Worm (Caenorhabditis elegans) whole organism, L4 larva: ENCODE measurements around the gene F09F7.5.
A peak's percentile ranks its signal among the peaks of the same experiment; 100 is the strongest.

Experiments used
- D1046.2 ChIP-seq: fragments of 200-800 bp; sonication (Bioruptor generic); IDR thresholded peaks from 2 replicates; pipeline ENCODE4 v1.3.6; 2022; ENCODE audit warnings: missing genetic modification characterization, missing compliant biosample characterization
- F10B5.3 ChIP-seq: sonication (generic microtip); optimal IDR thresholded peaks from 2 replicates; lab custom pipeline; 2016; ENCODE audit warnings: mild to moderate bottlenecking, missing genetic modification characterization, missing compliant biosample characterization
- F26F4.8 ChIP-seq: fragments of 200-800 bp; sonication (Bioruptor generic); conservative IDR thresholded peaks from 2 replicates; pipeline ENCODE4 v1.3.6; 2022; ENCODE audit warnings: missing genetic modification characterization, missing compliant biosample characterization
- F49E8.2 ChIP-seq: sonication (generic microtip); optimal IDR thresholded peaks from 2 replicates; lab custom pipeline; 2016; ENCODE audit warnings: missing compliant biosample characterization, mild to moderate bottlenecking, missing genetic modification characterization, borderline replicate concordance
- Y105C5A.15 ChIP-seq: fragments of 200-800 bp; sonication (Bioruptor generic); IDR thresholded peaks from 2 replicates; pipeline ENCODE4 v1.3.6; 2022; ENCODE audit warnings: missing genetic modification characterization, missing compliant biosample characterization
- Y75B8A.6 ChIP-seq: fragments of 200-800 bp; sonication (Bioruptor generic); IDR thresholded peaks from 2 replicates; pipeline ENCODE4 v1.3.6; 2022; ENCODE audit warnings: missing genetic modification reagents, missing genetic modification characterization, missing compliant biosample characterization
- ZK337.2 ChIP-seq: fragments of 200-800 bp; sonication (Bioruptor generic); IDR thresholded peaks from 2 replicates; pipeline ENCODE4 v1.3.6; 2022; ENCODE audit warnings: missing genetic modification reagents, missing genetic modification characterization, missing compliant biosample characterization
- arid-1 ChIP-seq: fragments of 200-800 bp; sonication (Bioruptor generic); conservative IDR thresholded peaks from 2 replicates; pipeline ENCODE4 v1.3.6; 2022; ENCODE audit warnings: missing genetic modification reagents, missing genetic modification characterization, missing compliant biosample characterization
- ceh-28 ChIP-seq: fragments of 150-350 bp; optimal IDR thresholded peaks from 2 replicates; lab custom pipeline; 2014; ENCODE audit warnings: missing biosample characterization, missing genetic modification reagents, missing genetic modification characterization
- ceh-32 ChIP-seq: sonication (generic microtip); optimal IDR thresholded peaks from 2 replicates; lab custom pipeline; 2016; ENCODE audit warnings: mild to moderate bottlenecking, missing genetic modification characterization, missing compliant biosample characterization; ENCODE audit not compliant: poor library complexity
- ceh-44 ChIP-seq: fragments of 200-800 bp; sonication (Bioruptor generic); IDR thresholded peaks from 2 replicates; pipeline ENCODE4 v1.3.6; 2022; ENCODE audit warnings: missing genetic modification reagents, missing genetic modification characterization, missing compliant biosample characterization
- daf-12 ChIP-seq: fragments of 150-350 bp; optimal IDR thresholded peaks from 2 replicates; lab custom pipeline; 2014; ENCODE audit warnings: missing biosample characterization, missing genetic modification reagents, missing genetic modification characterization
- daf-8 ChIP-seq: fragments of 200-800 bp; sonication (Bioruptor generic); IDR thresholded peaks from 2 replicates; pipeline ENCODE4 v1.3.6; 2022; ENCODE audit warnings: missing genetic modification characterization, missing compliant biosample characterization
- dmd-6 ChIP-seq: fragments of 200-800 bp; sonication (Bioruptor generic); IDR thresholded peaks from 2 replicates; pipeline ENCODE4 v1.3.6; 2022; ENCODE audit warnings: missing genetic modification reagents, missing genetic modification characterization, missing compliant biosample characterization
- dmd-8 ChIP-seq: fragments of 200-800 bp; sonication (Bioruptor generic); IDR thresholded peaks from 2 replicates; pipeline ENCODE4 v1.3.6; 2022; ENCODE audit warnings: missing genetic modification characterization, missing compliant biosample characterization
- dpl-1 ChIP-seq: fragments of 150-350 bp; optimal IDR thresholded peaks from 2 replicates; lab custom pipeline; 2014; ENCODE audit warnings: missing biosample characterization, missing genetic modification reagents, missing genetic modification characterization
- duxl-1 ChIP-seq: sonication (generic microtip); optimal IDR thresholded peaks from 2 replicates; lab custom pipeline; 2016; ENCODE audit warnings: mild to moderate bottlenecking, missing genetic modification characterization, moderate library complexity, missing compliant biosample characterization; ENCODE audit not compliant: poor library complexity
- dve-1 ChIP-seq: sonication (generic microtip); optimal IDR thresholded peaks from 2 replicates; lab custom pipeline; 2017; ENCODE audit warnings: antibody characterized with exemption, mild to moderate bottlenecking, missing genetic modification characterization, missing compliant biosample characterization; ENCODE audit not compliant: insufficient read depth
- fkh-10 ChIP-seq: fragments of 150-350 bp; optimal IDR thresholded peaks from 2 replicates; lab custom pipeline; 2014; ENCODE audit warnings: missing biosample characterization, missing genetic modification reagents, missing genetic modification characterization
- gei-8 ChIP-seq: fragments of 200-800 bp; sonication (Bioruptor generic); optimal IDR thresholded peaks from 2 replicates; lab custom pipeline; 2018; ENCODE audit warnings: mild to moderate bottlenecking, missing genetic modification characterization, missing compliant biosample characterization
- hlh-11 ChIP-seq: fragments of 200-800 bp; sonication (Bioruptor generic); optimal IDR thresholded peaks from 2 replicates; lab custom pipeline; 2018; ENCODE audit warnings: mild to moderate bottlenecking, missing genetic modification characterization, missing compliant biosample characterization
- hlh-30 ChIP-seq: sonication (generic microtip); optimal IDR thresholded peaks from 2 replicates; lab custom pipeline; 2017; ENCODE audit warnings: antibody characterized with exemption, mild to moderate bottlenecking, missing genetic modification characterization, missing compliant biosample characterization; ENCODE audit not compliant: insufficient read depth
- hmg-1.1 ChIP-seq: fragments of 200-800 bp; sonication (Bioruptor generic); IDR thresholded peaks from 2 replicates; pipeline ENCODE4 v1.3.6; 2022; ENCODE audit warnings: missing genetic modification reagents, missing genetic modification characterization, missing compliant biosample characterization
- lim-7 ChIP-seq: fragments of 200-800 bp; sonication (Bioruptor generic); IDR thresholded peaks from 2 replicates; pipeline ENCODE4 v1.3.6; 2022; ENCODE audit warnings: missing genetic modification characterization, missing compliant biosample characterization
- lin-1 ChIP-seq: fragments of 200-800 bp; sonication (Bioruptor generic); IDR thresholded peaks from 2 replicates; pipeline ENCODE4 v1.3.6; 2022; ENCODE audit warnings: missing genetic modification reagents, missing genetic modification characterization, missing compliant biosample characterization
- lin-15B ChIP-seq: fragments of 150-350 bp; sonication (generic microtip); optimal IDR thresholded peaks from 3 replicates; lab custom pipeline; 2014; ENCODE audit warnings: missing biosample characterization, missing genetic modification characterization
- lin-39 ChIP-seq: fragments of 150-350 bp; optimal IDR thresholded peaks from 2 replicates; lab custom pipeline; 2014; ENCODE audit warnings: missing biosample characterization, missing genetic modification reagents, missing genetic modification characterization
- lsy-2 ChIP-seq, 2 experiments: fragments of 150-350 bp in 1 of 2; sonication (generic microtip) in 1 of 2; optimal IDR thresholded peaks; 2 replicates each; lab custom pipeline; 2014 to 2017; ENCODE audit warnings: missing biosample characterization in 2 of 2, missing genetic modification characterization in 2 of 2
- madf-5 ChIP-seq, 2 experiments: fragments of 200-800 bp; sonication (Bioruptor generic); IDR thresholded peaks; 2 replicates each; pipeline ENCODE4 v1.3.6; 2022; ENCODE audit warnings: missing compliant biosample characterization in 2 of 2, missing genetic modification characterization in 2 of 2
- mdl-1 ChIP-seq, 2 experiments: fragments of 150-350 bp in 1 of 2; sonication (generic microtip) in 1 of 2; optimal IDR thresholded peaks; 2 replicates each; lab custom pipeline; 2014 to 2017; ENCODE audit warnings: missing biosample characterization in 2 of 2, missing genetic modification characterization in 2 of 2
- nhr-10 ChIP-seq: fragments of 150-350 bp; optimal IDR thresholded peaks from 2 replicates; lab custom pipeline; 2014; ENCODE audit warnings: missing biosample characterization, missing genetic modification characterization
- nhr-237 ChIP-seq: sonication (generic microtip); optimal IDR thresholded peaks from 2 replicates; lab custom pipeline; 2017; ENCODE audit warnings: missing biosample characterization, missing genetic modification characterization
- nhr-41 ChIP-seq: fragments of 200-800 bp; sonication (Bioruptor generic); IDR thresholded peaks from 2 replicates; pipeline ENCODE4 v1.3.6; 2022; ENCODE audit warnings: missing genetic modification reagents, missing genetic modification characterization, missing compliant biosample characterization
- nhr-42 ChIP-seq: fragments of 200-800 bp; sonication (Bioruptor generic); IDR thresholded peaks from 2 replicates; pipeline ENCODE4 v1.3.6; 2022; ENCODE audit warnings: missing genetic modification characterization, missing compliant biosample characterization
- nhr-48 ChIP-seq: sonication (generic microtip); optimal IDR thresholded peaks from 2 replicates; lab custom pipeline; 2016; ENCODE audit warnings: mild to moderate bottlenecking, missing genetic modification characterization, missing compliant biosample characterization
- pha-4 ChIP-seq, 2 experiments: fragments of 150-350 bp in 1 of 2; fragments of 200-800 bp in 1 of 2; sonication (Bioruptor generic) in 1 of 2; IDR thresholded peaks in 1 of 2; optimal IDR thresholded peaks in 1 of 2; 2 replicates each; pipeline versions ENCODE4 v1.3.6 to Lab custom; 2014 to 2022; ENCODE audit warnings: missing genetic modification characterization in 2 of 2, missing genetic modification reagents in 2 of 2, missing biosample characterization in 1 of 2, missing compliant biosample characterization in 1 of 2
- php-3 ChIP-seq: fragments of 200-800 bp; sonication (Bioruptor generic); IDR thresholded peaks from 2 replicates; pipeline ENCODE4 v1.3.6; 2022; ENCODE audit warnings: missing genetic modification reagents, missing genetic modification characterization, missing compliant biosample characterization
- pqm-1 ChIP-seq: sonication (generic microtip); optimal IDR thresholded peaks from 2 replicates; lab custom pipeline; 2017; ENCODE audit warnings: missing biosample characterization, missing genetic modification characterization
- rbr-2 ChIP-seq: sonication (generic microtip); optimal IDR thresholded peaks from 2 replicates; lab custom pipeline; 2016; ENCODE audit warnings: missing genotype, missing genetic modification characterization, missing compliant biosample characterization
- saeg-2 ChIP-seq: fragments of 200-800 bp; sonication (Bioruptor generic); IDR thresholded peaks from 2 replicates; pipeline ENCODE4 v1.3.6; 2022; ENCODE audit warnings: missing genetic modification reagents, missing genetic modification characterization, missing compliant biosample characterization
- sdz-12 ChIP-seq: fragments of 200-800 bp; sonication (Bioruptor generic); optimal IDR thresholded peaks from 2 replicates; lab custom pipeline; 2018; ENCODE audit warnings: mild to moderate bottlenecking, missing genetic modification characterization, missing compliant biosample characterization
- snpc-1.2 ChIP-seq: fragments of 200-800 bp; sonication (Bioruptor generic); IDR thresholded peaks from 2 replicates; pipeline ENCODE4 v1.3.6; 2022; ENCODE audit warnings: missing genetic modification reagents, missing genetic modification characterization, missing compliant biosample characterization
- snpc-4 ChIP-seq: fragments of 150-350 bp; optimal IDR thresholded peaks from 2 replicates; lab custom pipeline; 2014; ENCODE audit warnings: missing biosample characterization, missing genetic modification characterization
- spr-1 ChIP-seq: sonication (generic microtip); optimal IDR thresholded peaks from 2 replicates; lab custom pipeline; 2016; ENCODE audit warnings: mild to moderate bottlenecking, missing genetic modification characterization, missing compliant biosample characterization
- tra-1 ChIP-seq: fragments of 200-800 bp; sonication (Bioruptor generic); IDR thresholded peaks from 2 replicates; pipeline ENCODE4 v1.3.6; 2022; ENCODE audit warnings: missing genetic modification reagents, missing genetic modification characterization, missing compliant biosample characterization
- unc-130 ChIP-seq: sonication (generic microtip); optimal IDR thresholded peaks from 2 replicates; lab custom pipeline; 2016; ENCODE audit warnings: missing genetic modification reagents, missing genetic modification characterization, missing compliant biosample characterization
- unc-39 ChIP-seq: sonication (generic microtip); optimal IDR thresholded peaks from 2 replicates; lab custom pipeline; 2017; ENCODE audit warnings: missing biosample characterization, missing genetic modification characterization
- unc-62 ChIP-seq, 3 experiments: fragments of 150-350 bp in 1 of 3; sonication (generic microtip); optimal IDR thresholded peaks in 2 of 3; peaks in 1 of 3; 1 replicate in 1 of 3; 2 replicates in 2 of 3; lab custom pipeline; 2014 to 2017; ENCODE audit warnings: missing biosample characterization in 3 of 3, missing genetic modification characterization in 3 of 3, missing genetic modification reagents in 3 of 3, missing genotype in 1 of 3
- zfp-2 ChIP-seq: sonication (generic microtip); optimal IDR thresholded peaks from 2 replicates; lab custom pipeline; 2016; ENCODE audit warnings: mild to moderate bottlenecking, missing genetic modification characterization, missing compliant biosample characterization
- ztf-7 ChIP-seq: fragments of 150-350 bp; optimal IDR thresholded peaks from 2 replicates; lab custom pipeline; 2014; ENCODE audit warnings: missing biosample characterization, missing genetic modification characterization

Gene F09F7.5

ce11 chrIII:5550844-5551243, 4.1 kb downstream of the F09F7.5 start:
- TF ChIP-seq hmg-1.1 (GFP tag; lab: Robert Waterston, UW) (no peak), lin-39 (no peak), unc-62 (GFP tag; optimal IDR thresholded peaks at IDR 0.05 in 1 of 2; lab: Kevin White, UChicago) (no peak), unc-62 (tag; optimal IDR thresholded peaks at IDR 0.05; lab: Kevin White, UChicago) (no peak), lsy-2 (tag; optimal IDR thresholded peaks at IDR 0.05; lab: Kevin White, UChicago) (peak in 1 of 2 experiments; percentile 7), arid-1 (GFP tag; lab: Robert Waterston, UW) (no peak), hlh-30 (tag; lab: Kevin White, UChicago) (no peak), nhr-42 (GFP tag; lab: Robert Waterston, UW) (no peak), lin-1 (GFP tag; lab: Robert Waterston, UW) (no peak), nhr-10 (no peak), snpc-1.2 (GFP tag; lab: Robert Waterston, UW) (0 out of 2 replicates have a peak, but pooled peaks have one; percentile 28), ceh-32 (no peak), ceh-44 (GFP tag; lab: Robert Waterston, UW) (no peak), tra-1 (0 out of 2 replicates have a peak, but pooled peaks have one; percentile 20), ztf-7 (tag; lab: Kevin White, UChicago) (no peak), ceh-28 (tag; lab: Kevin White, UChicago) (no peak), php-3 (0 out of 2 replicates have a peak, but pooled peaks have one; percentile 38), D1046.2 (GFP tag; lab: Robert Waterston, UW) (no peak), duxl-1 (tag; lab: Kevin White, UChicago) (no peak), nhr-237 (no peak), spr-1 (tag; lab: Kevin White, UChicago) (no peak), nhr-48 (tag; lab: Kevin White, UChicago) (no peak), Y105C5A.15 (GFP tag; lab: Robert Waterston, UW) (no peak), lin-15B (no peak), daf-8 (GFP tag; lab: Robert Waterston, UW) (no peak), sdz-12 (GFP tag; lab: Kevin White, UChicago) (peak; percentile 74), nhr-41 (GFP tag; lab: Robert Waterston, UW) (no peak), madf-5 (GFP tag; IDR thresholded peaks at IDR 0.05; lab: Robert Waterston, UW) (no peak), zfp-2 (tag; lab: Kevin White, UChicago) (no peak), pqm-1 (tag; lab: Kevin White, UChicago) (no peak), unc-130 (GFP tag; lab: Kevin White, UChicago) (no peak), rbr-2 (tag; lab: Kevin White, UChicago) (no peak), saeg-2 (GFP tag; lab: Robert Waterston, UW) (no peak), hlh-11 (tag; lab: Kevin White, UChicago) (no peak), dve-1 (tag; lab: Kevin White, UChicago) (peak; percentile 62), ZK337.2 (GFP tag; lab: Robert Waterston, UW) (no peak), unc-39 (tag; lab: Kevin White, UChicago) (no peak), F49E8.2 (tag; lab: Kevin White, UChicago) (no peak), snpc-4 (no peak), lim-7 (GFP tag; lab: Robert Waterston, UW) (no peak), mdl-1 (tag; optimal IDR thresholded peaks at IDR 0.05; lab: Kevin White, UChicago) (no peak), Y75B8A.6 (GFP tag; lab: Robert Waterston, UW) (no peak), F10B5.3 (tag; lab: Kevin White, UChicago) (no peak), daf-12 (no peak), pha-4 (GFP tag; IDR thresholded peaks at IDR 0.05; lab: Robert Waterston, UW) (no peak), pha-4 (tag; optimal IDR thresholded peaks at IDR 0.05; lab: Kevin White, UChicago) (no peak), dpl-1 (GFP tag; lab: Kevin White, UChicago) (no peak), dmd-6 (GFP tag; lab: Robert Waterston, UW) (no peak), fkh-10 (GFP tag; lab: Kevin White, UChicago) (no peak), dmd-8 (GFP tag; lab: Robert Waterston, UW) (no peak), F26F4.8 (no peak), gei-8 (no peak)
